Worm (Caenorhabditis elegans): Measurements from ENCODE around the gene ZK470.6.
"Not testable (repeated sequence)": the region's sequence is repeated elsewhere in the genome, so short reads cannot be mapped to it uniquely, and the experiment has no call there.

DNA sequence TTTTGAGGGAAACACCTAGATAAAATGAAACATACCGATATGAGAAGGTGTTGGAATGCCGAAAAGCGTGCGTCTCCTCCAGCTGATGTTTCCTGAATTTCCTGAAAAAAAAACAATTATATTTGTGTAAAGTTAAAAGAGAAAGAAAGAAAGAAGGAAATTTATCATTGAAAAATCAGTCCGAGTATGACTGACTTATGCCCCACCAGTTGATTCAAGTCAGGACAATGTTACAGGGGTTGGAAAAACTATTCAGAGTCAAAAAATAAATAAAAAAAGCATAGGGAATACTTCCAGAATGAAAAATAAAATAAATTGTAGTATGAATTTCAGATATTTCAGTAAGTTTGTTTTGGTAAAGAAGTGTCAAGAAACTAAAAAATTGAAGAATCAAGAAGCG lies 30.1 kb upstream of the ZK470.6 start, which contains the start of gene F20B6.9:
- TF ChIP-seq sox-2 (GFP tag; IDR thresholded peaks at IDR 0.05); fkh-10 (GFP tag; optimal IDR thresholded peaks at IDR 0.05); ama-1 (optimal IDR thresholded peaks at IDR 0.05); nhr-11 (tag; optimal IDR thresholded peaks at IDR 0.05); tbx-2 (tag; optimal IDR thresholded peaks at IDR 0.05); rnt-1 (tag; optimal IDR thresholded peaks at IDR 0.05); elt-2 (tag; optimal IDR thresholded peaks at IDR 0.05); zip-5 (tag; optimal IDR thresholded peaks at IDR 0.05); ceh-19 (GFP tag; optimal IDR thresholded peaks at IDR 0.05); C08G9.2 (tag; optimal IDR thresholded peaks at IDR 0.05); pag-3 (tag; optimal IDR thresholded peaks at IDR 0.05; ENCODE audit: borderline replicate concordance): not testable (repeated sequence)

Data from whole organism, late embryonic.